Fruit fly (Drosophila melanogaster): ENCODE results near the gene CG13114.

- TF ChIP-seq Hr96 (GFP tag; optimal IDR thresholded peaks at IDR 0.05), result no peak
- TF ChIP-seq CG12768 (GFP tag; optimal IDR thresholded peaks at IDR 0.05), result no peak
- no peak for TF ChIP-seq cnc (optimal IDR thresholded peaks at IDR 0.05)
- no peak for TF ChIP-seq kay (GFP tag; ENCODE audit: borderline replicate concordance)
- no peak for TF ChIP-seq CG7045 (GFP tag; optimal IDR thresholded peaks at IDR 0.05)
- TF ChIP-seq toe (GFP tag; optimal IDR thresholded peaks at IDR 0.05), result no peak
- TF ChIP-seq pad (GFP tag; optimal IDR thresholded peaks at IDR 0.05), result no peak
- TF ChIP-seq CG5204 (GFP tag; optimal IDR thresholded peaks at IDR 0.05), result no peak
These were observed at the start of gene CG13114 for dm6 chr2L:9545511-9545910.

Measured in whole organism, adult.